Worm (Caenorhabditis elegans) whole organism, L4/young adult: Measurements from ENCODE around the gene twk-4.

Experiments used
- W03F9.2 ChIP-seq: fragments of 150-350 bp; optimal IDR thresholded peaks from 2 replicates; lab custom pipeline; 2014; ENCODE audit warnings: missing biosample characterization, missing genetic modification characterization
- dao-5 ChIP-seq: sonication (generic microtip); optimal IDR thresholded peaks from 2 replicates; lab custom pipeline; 2016; ENCODE audit warnings: missing genotype, missing genetic modification characterization, moderate library complexity, missing compliant biosample characterization
- him-1 ChIP-seq: sonication (generic microtip); optimal IDR thresholded peaks from 2 replicates; lab custom pipeline; 2016; ENCODE audit warnings: missing genotype, missing genetic modification reagents, missing genetic modification characterization, missing compliant biosample characterization

twk-4 gene

DNA sequence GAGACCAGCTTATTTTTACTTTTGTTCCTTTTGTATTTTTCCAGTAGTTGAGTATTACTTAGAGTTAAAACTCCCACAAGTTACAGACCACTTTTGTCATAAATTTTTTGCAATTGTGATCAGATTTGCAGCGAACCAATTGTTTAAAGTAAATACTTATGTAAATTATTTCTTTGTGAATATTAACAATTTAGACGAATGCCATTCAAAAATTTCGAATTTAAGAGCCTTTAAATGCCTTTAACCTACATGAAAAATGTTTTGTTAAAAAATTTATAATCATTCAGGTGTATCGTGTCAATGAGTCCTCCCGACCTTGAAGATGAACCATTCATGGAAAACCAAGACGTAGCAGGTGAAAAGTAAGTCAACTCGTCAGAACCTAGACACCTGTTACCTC is 48.1 kb downstream of the twk-4 start, which contains the start of gene W07A12.4:
W07A12.4 (plus strand) TSS at position 301 of the 400 bp plus-strand sequence.
- TF ChIP-seq him-1 (tag; lab: Kevin White, UChicago) = no peak
- no peak for TF ChIP-seq W03F9.2 (tag; lab: Kevin White, UChicago)
- TF ChIP-seq dao-5 (tag; lab: Kevin White, UChicago) = no peak

DNA sequence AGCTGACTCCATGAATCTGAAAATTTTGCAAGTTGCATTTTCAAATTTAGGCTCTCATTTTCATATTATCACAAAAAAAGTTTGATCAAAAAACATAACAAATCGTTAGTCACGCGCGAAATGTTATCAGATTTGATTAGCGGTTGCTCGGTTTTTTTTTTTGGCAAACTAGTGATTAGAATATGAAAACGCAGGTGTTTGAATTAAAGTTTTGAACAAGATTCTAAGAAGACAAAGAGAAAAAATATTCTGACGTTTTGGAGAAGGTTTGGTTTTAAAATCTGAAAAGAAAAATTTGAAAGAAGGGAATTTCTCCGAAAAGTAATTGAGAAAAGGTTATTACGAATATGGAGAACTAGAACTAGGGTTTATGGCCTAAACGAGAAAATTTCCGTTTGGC is 49.7 kb downstream of the twk-4 start:
- TF ChIP-seq W03F9.2 (tag; lab: Kevin White, UChicago) (no peak), dao-5 (tag; lab: Kevin White, UChicago) (no peak), him-1 (tag; lab: Kevin White, UChicago) (no peak)

DNA sequence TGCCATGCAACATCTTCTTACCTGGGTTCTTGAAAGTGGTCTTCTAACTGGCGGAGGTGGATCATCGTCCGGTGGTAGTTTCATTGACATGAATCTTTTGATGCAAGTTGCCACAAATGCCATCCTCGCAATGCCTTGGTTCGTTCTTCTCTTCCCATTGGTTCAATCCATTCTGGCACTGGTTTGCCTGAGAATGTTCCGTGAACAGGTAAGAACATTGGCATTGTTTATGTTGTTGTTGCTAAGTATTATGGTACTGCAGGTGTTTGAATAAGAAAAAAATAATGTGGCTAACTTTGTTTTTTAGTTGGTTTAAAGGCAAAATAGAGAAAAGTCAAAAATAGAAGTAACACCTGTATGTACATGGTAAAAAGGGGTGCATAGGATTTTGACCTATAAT is 50.3 kb downstream of the twk-4 start:
- TF ChIP-seq dao-5 (tag; lab: Kevin White, UChicago) (no peak), W03F9.2 (tag; lab: Kevin White, UChicago) (no peak), him-1 (tag; lab: Kevin White, UChicago) (no peak)

DNA sequence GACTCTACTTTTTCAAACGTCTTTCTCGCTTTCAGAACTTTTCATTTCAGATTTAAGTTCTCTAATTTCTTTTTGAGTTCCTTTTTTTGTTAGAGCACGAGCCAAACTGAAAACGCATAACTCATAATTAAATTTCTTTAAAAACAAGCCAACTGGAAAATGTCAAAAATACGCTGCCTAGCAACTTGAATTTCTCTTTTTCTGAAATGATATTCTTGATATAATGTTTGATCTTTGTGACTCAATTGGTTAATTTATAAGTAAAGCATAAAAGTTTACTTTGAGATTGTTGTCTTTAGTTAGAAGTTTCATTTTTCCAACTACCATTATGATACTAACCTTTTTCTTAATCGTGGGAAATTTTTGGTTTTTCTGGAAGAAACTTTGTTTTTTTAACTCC is 53.0 kb downstream of the twk-4 start:
- no peak for TF ChIP-seq dao-5 (tag; lab: Kevin White, UChicago)
- TF ChIP-seq W03F9.2 (tag; lab: Kevin White, UChicago) = no peak
- TF ChIP-seq him-1 (tag; lab: Kevin White, UChicago) = no peak

DNA sequence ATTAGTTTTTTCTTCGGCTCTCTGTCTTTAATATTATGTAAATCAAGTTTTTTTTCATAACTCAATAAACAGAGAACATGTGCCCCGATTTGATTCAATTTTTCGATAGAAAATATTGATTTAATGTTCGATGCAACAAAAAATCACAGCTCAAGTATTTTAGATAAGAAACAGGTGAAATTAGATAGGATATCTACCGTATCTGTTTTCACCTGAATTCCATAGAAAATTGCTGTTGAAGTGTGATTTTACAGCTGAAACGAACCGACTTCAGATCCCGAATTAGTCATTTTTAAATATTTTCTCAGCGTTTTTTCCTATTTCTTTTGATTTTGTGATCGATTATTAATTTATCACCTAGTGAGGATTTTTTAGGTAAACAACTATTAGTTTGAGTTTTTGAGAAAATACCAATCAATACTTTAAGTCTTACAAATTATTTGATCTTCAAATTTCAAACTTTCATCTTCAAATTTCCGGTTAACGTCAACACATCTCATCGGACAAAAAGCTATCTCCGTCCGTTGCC is 54.9 kb downstream of the twk-4 start, which contains the start of gene Y9C2UA.1:
Y9C2UA.1 (plus strand) TSS at position 479 of the 529 bp plus-strand sequence.
- TF ChIP-seq dao-5 (tag; lab: Kevin White, UChicago) = no peak
- TF ChIP-seq W03F9.2 (tag; lab: Kevin White, UChicago) = no peak
- TF ChIP-seq him-1 (tag; lab: Kevin White, UChicago) = no peak

DNA sequence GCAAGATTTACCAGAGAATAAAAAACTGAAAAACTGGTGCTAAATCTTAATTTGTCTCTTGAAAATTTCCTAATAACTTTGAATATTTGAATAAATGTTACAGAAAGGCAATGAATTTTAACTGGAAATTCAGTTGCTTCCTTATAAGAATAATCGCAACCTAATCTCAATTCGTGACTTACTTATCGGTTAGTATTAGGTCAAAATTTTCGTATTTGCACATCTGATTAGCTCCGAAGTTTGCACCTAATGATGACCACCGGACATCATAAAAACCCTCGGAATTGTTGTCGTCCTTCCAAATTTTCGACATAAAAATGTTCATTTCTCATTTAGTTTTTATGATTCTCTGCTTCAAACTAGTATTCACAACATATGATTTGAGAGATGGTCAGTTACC is 56.3 kb downstream of the twk-4 start, which contains the start of gene C16D2.3:
C16D2.3 (plus strand) TSS at position 301 of the 400 bp plus-strand sequence.
- no peak for TF ChIP-seq him-1 (tag; lab: Kevin White, UChicago)
- no peak for TF ChIP-seq W03F9.2 (tag; lab: Kevin White, UChicago)
- TF ChIP-seq dao-5 (tag; lab: Kevin White, UChicago) = no peak

DNA sequence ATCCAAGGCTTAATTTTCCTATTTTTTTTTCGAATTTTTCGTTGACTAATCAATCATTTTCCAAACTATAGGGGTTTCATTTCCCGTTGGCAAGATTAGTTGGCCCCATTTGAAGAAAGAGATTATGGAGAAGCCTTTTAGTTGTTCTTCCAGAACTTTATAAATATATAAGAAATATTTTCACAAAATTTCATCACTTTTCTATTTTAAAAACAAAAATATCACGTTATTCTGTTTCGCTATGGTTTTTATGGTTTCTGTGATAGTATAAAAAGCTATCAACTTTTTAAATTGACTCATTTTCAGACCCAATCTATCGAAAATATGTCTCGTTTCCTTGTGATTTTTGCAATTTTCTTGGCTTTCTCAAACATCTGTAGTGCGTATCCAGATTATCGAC is 58.2 kb downstream of the twk-4 start, which contains the start of gene nlp-78:
nlp-78 (plus strand) TSS at position 301 of the 400 bp plus-strand sequence.
- no peak for TF ChIP-seq him-1 (tag; lab: Kevin White, UChicago)
- TF ChIP-seq W03F9.2 (tag; lab: Kevin White, UChicago) = no peak
- no peak for TF ChIP-seq dao-5 (tag; lab: Kevin White, UChicago)

DNA sequence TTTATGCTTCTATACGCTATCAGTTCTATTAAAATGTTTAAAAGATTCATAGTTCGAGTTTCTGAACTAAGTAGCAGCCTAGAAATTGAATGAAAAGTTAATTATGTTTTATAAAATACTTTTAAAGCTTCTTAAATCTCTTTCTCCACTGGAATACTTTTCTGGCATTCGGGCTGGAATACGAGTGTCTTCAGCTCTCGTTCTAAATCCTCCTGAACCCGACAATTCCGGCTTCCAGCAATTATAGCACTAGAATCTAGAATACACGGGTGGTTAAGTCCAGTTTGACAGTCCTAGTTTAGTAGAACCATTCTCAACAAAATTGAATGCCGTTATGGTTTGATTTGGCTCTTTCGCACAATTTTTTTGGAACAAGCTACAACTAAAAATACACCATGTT is 61.8 kb downstream of the twk-4 start:
- TF ChIP-seq him-1 (tag; lab: Kevin White, UChicago) (no peak), dao-5 (tag; lab: Kevin White, UChicago) (no peak), W03F9.2 (tag; lab: Kevin White, UChicago) (no peak)

DNA sequence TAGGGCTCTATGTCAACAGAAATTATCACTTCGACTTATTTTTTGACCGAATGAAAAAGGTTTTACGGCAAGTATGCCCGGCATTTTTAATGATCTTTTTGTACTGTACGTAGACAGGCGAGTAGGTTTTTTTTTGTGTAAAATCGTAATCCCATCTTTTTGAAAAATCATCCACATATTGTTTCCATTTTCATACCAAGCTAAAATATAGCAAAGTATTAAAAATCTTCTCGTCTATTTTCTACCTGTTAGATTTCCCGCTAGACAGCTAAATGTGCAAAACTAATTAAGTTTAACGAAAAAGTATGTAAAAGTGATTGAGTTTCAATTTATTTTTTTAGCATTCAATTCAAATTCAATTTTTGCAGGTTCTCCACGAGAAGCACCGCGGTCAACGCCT is 62.7 kb downstream of the twk-4 start, which contains the start of gene C16D2.1:
C16D2.1 (plus strand) TSS at position 301 of the 400 bp plus-strand sequence.
- no peak for TF ChIP-seq W03F9.2 (tag; lab: Kevin White, UChicago)
- no peak for TF ChIP-seq him-1 (tag; lab: Kevin White, UChicago)
- no peak for TF ChIP-seq dao-5 (tag; lab: Kevin White, UChicago)

DNA sequence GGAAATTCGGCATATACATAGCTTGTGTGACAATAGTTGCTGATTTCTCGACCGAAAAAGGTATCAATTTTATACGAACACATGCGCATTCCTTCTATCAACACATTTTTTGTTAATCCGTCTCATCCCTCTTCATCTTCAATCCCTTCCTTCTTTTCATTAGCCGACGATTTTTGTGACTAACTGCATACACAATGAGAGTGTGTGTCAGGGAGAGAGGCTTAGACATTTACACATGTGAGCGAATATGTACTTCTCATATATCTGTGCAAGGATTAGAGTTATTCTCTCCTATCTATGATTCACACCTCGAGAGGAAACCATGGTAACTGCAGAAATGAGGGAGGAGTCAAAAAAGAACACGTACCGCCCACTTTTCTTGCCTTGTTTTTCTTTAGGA is 63.8 kb downstream of the twk-4 start:
- TF ChIP-seq dao-5 (tag; lab: Kevin White, UChicago) (no peak), W03F9.2 (tag; lab: Kevin White, UChicago) (no peak), him-1 (tag; lab: Kevin White, UChicago) (no peak)
